Worm (Caenorhabditis elegans): ENCODE data around the gene klp-13.

- TF ChIP-seq W03F9.2 (tag; optimal IDR thresholded peaks at IDR 0.05) (no peak), dao-5 (tag; optimal IDR thresholded peaks at IDR 0.05) (no peak)
Measured at ce11 chrX:5999103-5999554, 14.3 kb downstream of the klp-13 start, which contains the start of gene F22F4.9.
